Worm (Caenorhabditis elegans): ENCODE results near the gene R151.2.

R151.2 gene

ce11 chrIII:7201378-7202256 is 8.2 kb upstream of the R151.2 start, which contains the start of gene dpy-31:
TSS of gene dpy-31 (plus strand) at chrIII:7202206.
- TF ChIP-seq snu-23 (GFP tag; optimal IDR thresholded peaks at IDR 0.05) (peak; percentile 14), lsy-2 (tag; optimal IDR thresholded peaks at IDR 0.05) (peak; percentile 8 to 57), hpl-2 (GFP tag; optimal IDR thresholded peaks at IDR 0.05) (no peak), nhr-20 (tag; optimal IDR thresholded peaks at IDR 0.05) (peak; percentile 35), dpl-1 (GFP tag; optimal IDR thresholded peaks at IDR 0.05) (peak in 2 of 3 experiments; percentile 2 to 17), lin-14 (GFP tag; optimal IDR thresholded peaks at IDR 0.05) (peak; percentile 58), efl-1 (optimal IDR thresholded peaks at IDR 0.05) (no peak), efl-1 (GFP tag; optimal IDR thresholded peaks at IDR 0.05 in 1 of 2) (peak in 1 of 2 experiments; percentile 42), tbx-2 (tag; optimal IDR thresholded peaks at IDR 0.05) (peak; percentile 19), mep-1 (tag; optimal IDR thresholded peaks at IDR 0.05) (peak; percentile 29), blmp-1 (tag; optimal IDR thresholded peaks at IDR 0.05) (peak; percentile 98), elt-3 (tag; optimal IDR thresholded peaks at IDR 0.05) (peak in 3 of 6 experiments; percentile 10 to 79 (median 21)), rnt-1 (tag; optimal IDR thresholded peaks at IDR 0.05) (no peak), aly-2 (tag; optimal IDR thresholded peaks at IDR 0.05) (no peak), nhr-71 (tag; optimal IDR thresholded peaks at IDR 0.05) (peak; percentile 37)

ce11 chrIII:7203130-7203775 is 6.5 kb upstream of the R151.2 start:
- no peak for TF ChIP-seq nhr-47 (tag; optimal IDR thresholded peaks at IDR 0.05)
- TF ChIP-seq fkh-8 (tag; optimal IDR thresholded peaks at IDR 0.05): no peak
- TF ChIP-seq nhr-237 (tag; optimal IDR thresholded peaks at IDR 0.05): no peak
- TF ChIP-seq egl-13 (tag; optimal IDR thresholded peaks at IDR 0.05): no peak
- TF ChIP-seq fkh-4 (tag; optimal IDR thresholded peaks at IDR 0.05; ENCODE audit: borderline replicate concordance): no peak
- TF ChIP-seq hpl-2 (GFP tag; optimal IDR thresholded peaks at IDR 0.05): no peak
- no peak for TF ChIP-seq xbp-1 (tag; optimal IDR thresholded peaks at IDR 0.05)
- no peak for TF ChIP-seq fkh-10 (GFP tag; optimal IDR thresholded peaks at IDR 0.05)
- no peak for TF ChIP-seq hlh-17 (GFP tag; optimal IDR thresholded peaks at IDR 0.05; ENCODE audit: borderline replicate concordance)
- TF ChIP-seq unc-62 (GFP tag; optimal IDR thresholded peaks at IDR 0.05): no peak
- TF ChIP-seq ces-1 (GFP tag; optimal IDR thresholded peaks at IDR 0.05): no peak
- TF ChIP-seq nhr-12 (tag; optimal IDR thresholded peaks at IDR 0.05): no peak
- TF ChIP-seq lin-39 (tag; optimal IDR thresholded peaks at IDR 0.05): no peak
- TF ChIP-seq aly-2 (tag; optimal IDR thresholded peaks at IDR 0.05): no peak
- no peak for TF ChIP-seq ama-1 (optimal IDR thresholded peaks at IDR 0.05)
- peak; percentile 89 for TF ChIP-seq nhr-85 (tag)
- peak in 1 of 2 experiments; percentile 6 for TF ChIP-seq egl-27 (tag; optimal IDR thresholded peaks at IDR 0.05)
- no peak for TF ChIP-seq sptf-1 (tag; optimal IDR thresholded peaks at IDR 0.05)
- TF ChIP-seq ceh-88 (GFP tag; IDR thresholded peaks at IDR 0.05): no peak
- no peak for TF ChIP-seq nhr-84 (tag; optimal IDR thresholded peaks at IDR 0.05)
- no peak for TF ChIP-seq F16B12.6 (tag; optimal IDR thresholded peaks at IDR 0.05)
- TF ChIP-seq nhr-77 (tag; optimal IDR thresholded peaks at IDR 0.05): no peak
- TF ChIP-seq pax-3 (tag; optimal IDR thresholded peaks at IDR 0.05): no peak
- TF ChIP-seq elt-2 (tag; optimal IDR thresholded peaks at IDR 0.05): no peak
- TF ChIP-seq rnt-1 (tag; optimal IDR thresholded peaks at IDR 0.05): no peak
- peak; percentile 30 for TF ChIP-seq nhr-19 (GFP tag; conservative IDR thresholded peaks at IDR 0.05)
- no peak for TF ChIP-seq ceh-90 (tag; optimal IDR thresholded peaks at IDR 0.05)
- TF ChIP-seq dsc-1 (tag; optimal IDR thresholded peaks at IDR 0.05): no peak
- no peak for TF ChIP-seq unc-30 (tag; optimal IDR thresholded peaks at IDR 0.05)
- TF ChIP-seq isw-1 (GFP tag; IDR thresholded peaks at IDR 0.05): no peak
- TF ChIP-seq ceh-82 (tag; optimal IDR thresholded peaks at IDR 0.05): no peak
- no peak for TF ChIP-seq ceh-63 (GFP tag; optimal IDR thresholded peaks at IDR 0.05)
- TF ChIP-seq zip-4 (GFP tag; optimal IDR thresholded peaks at IDR 0.05): no peak
- TF ChIP-seq alr-1 (tag; optimal IDR thresholded peaks at IDR 0.05; ENCODE audit: borderline replicate concordance): no peak
- TF ChIP-seq hlh-4 (tag; optimal IDR thresholded peaks at IDR 0.05): no peak
- peak; percentile 19 for TF ChIP-seq irx-1 (tag; optimal IDR thresholded peaks at IDR 0.05)
- no peak for TF ChIP-seq unc-86 (tag; optimal IDR thresholded peaks at IDR 0.05)

Measured in whole organism, L1 larva.